Fruit fly (Drosophila melanogaster) whole organism, embryonic: ENCODE results near the gene Polr2G.

Experiments
- CG10147 ChIP-seq: fragments of 200-800 bp; sonication (Bioruptor generic); optimal IDR thresholded peaks from 2 replicates; lab custom pipeline; 2019; ENCODE audit warnings: missing biosample characterization, mild to moderate bottlenecking, missing genetic modification characterization, moderate library complexity
- CG10565 ChIP-seq: fragments of 200-800 bp; sonication (Bioruptor generic); optimal IDR thresholded peaks from 3 replicates; lab custom pipeline; 2016; ENCODE audit warnings: missing biosample characterization, mild to moderate bottlenecking, missing genetic modification characterization
- CG10654 ChIP-seq: fragments of 200-800 bp; sonication (Bioruptor generic); optimal IDR thresholded peaks from 2 replicates; lab custom pipeline; 2016; ENCODE audit warnings: missing biosample characterization, missing genetic modification characterization
- CG11560 ChIP-seq: fragments of 200-800 bp; sonication (Bioruptor generic); IDR thresholded peaks from 3 replicates; pipeline ENCODE4 v1.3.6; 2022; ENCODE audit warnings: missing biosample characterization, missing genetic modification characterization
- CG12219 ChIP-seq: fragments of 200-800 bp; sonication (Bioruptor generic); optimal IDR thresholded peaks from 3 replicates; lab custom pipeline; 2018; ENCODE audit warnings: missing biosample characterization, mild to moderate bottlenecking, missing genetic modification characterization
- CG12744 ChIP-seq: fragments of 200-800 bp; sonication (Bioruptor generic); optimal IDR thresholded peaks from 2 replicates; lab custom pipeline; 2016; ENCODE audit warnings: missing biosample characterization, missing genetic modification characterization
- CG13123 ChIP-seq: fragments of 200-800 bp; sonication (Bioruptor generic); optimal IDR thresholded peaks from 2 replicates; lab custom pipeline; 2016; ENCODE audit warnings: missing biosample characterization, missing genetic modification characterization
- CG15011 ChIP-seq: fragments of 200-800 bp; sonication (Bioruptor generic); optimal IDR thresholded peaks from 3 replicates; lab custom pipeline; 2018; ENCODE audit warnings: missing biosample characterization, mild to moderate bottlenecking, missing genetic modification characterization
- CG15479 ChIP-seq: fragments of 200-800 bp; sonication (Bioruptor generic); optimal IDR thresholded peaks from 3 replicates; lab custom pipeline; 2019; ENCODE audit warnings: missing biosample characterization, mild to moderate bottlenecking, missing genetic modification characterization, moderate library complexity
- CG18011 ChIP-seq: fragments of 200-800 bp; sonication (Bioruptor generic); optimal IDR thresholded peaks from 2 replicates; lab custom pipeline; 2017; ENCODE audit warnings: missing biosample characterization, missing genetic modification characterization, mild to moderate bottlenecking, moderate library complexity, missing genotype
- CG1832 ChIP-seq: fragments of 200-800 bp; sonication (Bioruptor generic); optimal IDR thresholded peaks from 2 replicates; lab custom pipeline; 2017; ENCODE audit warnings: missing biosample characterization, mild to moderate bottlenecking, missing genetic modification characterization, inconsistent platforms
- CG18476 ChIP-seq: fragments of 200-800 bp; sonication (Bioruptor generic); optimal IDR thresholded peaks from 2 replicates; lab custom pipeline; 2016; ENCODE audit warnings: missing biosample characterization, mild to moderate bottlenecking, missing genetic modification characterization
- CG2889 ChIP-seq: fragments of 200-800 bp; sonication (Bioruptor generic); IDR thresholded peaks from 3 replicates; pipeline ENCODE4 v1.3.6; 2022; ENCODE audit warnings: missing biosample characterization, missing genetic modification characterization
- CG42726 ChIP-seq: fragments of 200-800 bp; sonication (Bioruptor generic); IDR thresholded peaks from 2 replicates; pipeline ENCODE4 v1.3.6; 2022; ENCODE audit warnings: missing biosample characterization, missing genetic modification characterization; ENCODE audit not compliant: partially characterized antibody
- CG5245 ChIP-seq: fragments of 200-800 bp; sonication (Bioruptor generic); optimal IDR thresholded peaks from 3 replicates; lab custom pipeline; 2016; ENCODE audit warnings: missing biosample characterization, missing genetic modification characterization
- CG7987 ChIP-seq: fragments of 200-800 bp; sonication (Bioruptor generic); optimal IDR thresholded peaks from 2 replicates; lab custom pipeline; 2018; ENCODE audit warnings: missing biosample characterization, mild to moderate bottlenecking, missing genetic modification characterization, moderate library complexity
- CG8359 ChIP-seq: fragments of 200-800 bp; sonication (Bioruptor generic); optimal IDR thresholded peaks from 2 replicates; lab custom pipeline; 2017; ENCODE audit warnings: missing biosample characterization, mild to moderate bottlenecking, missing genetic modification characterization, borderline replicate concordance
- CG9609 ChIP-seq: fragments of 200-800 bp; sonication (Bioruptor generic); optimal IDR thresholded peaks from 3 replicates; lab custom pipeline; 2016; ENCODE audit warnings: missing biosample characterization, missing genetic modification characterization
- CG9727 ChIP-seq: fragments of 200-800 bp; sonication (Bioruptor generic); optimal IDR thresholded peaks from 3 replicates; lab custom pipeline; 2017; ENCODE audit warnings: missing biosample characterization, mild to moderate bottlenecking, missing genetic modification characterization
- CG9817 ChIP-seq: fragments of 200-800 bp; sonication (Bioruptor generic); optimal IDR thresholded peaks from 2 replicates; lab custom pipeline; 2018; ENCODE audit warnings: missing biosample characterization, mild to moderate bottlenecking, missing genetic modification characterization, moderate library complexity
- Doc2 ChIP-seq: fragments of 200-800 bp; sonication (Bioruptor generic); IDR thresholded peaks from 2 replicates; pipeline ENCODE4 v1.3.6; 2022; ENCODE audit warnings: missing biosample characterization, missing genetic modification characterization
- Ets97D ChIP-seq: fragments of 200-800 bp; sonication (Bioruptor generic); optimal IDR thresholded peaks from 3 replicates; lab custom pipeline; 2016; ENCODE audit warnings: missing biosample characterization, missing genetic modification characterization
- GATAe ChIP-seq: fragments of 200-800 bp; sonication (Bioruptor generic); conservative IDR thresholded peaks from 2 replicates; pipeline ENCODE4 v1.3.6; 2022; ENCODE audit warnings: missing biosample characterization, missing genetic modification characterization
- Hey ChIP-seq: fragments of 200-800 bp; sonication (Bioruptor generic); optimal IDR thresholded peaks from 3 replicates; lab custom pipeline; 2018; ENCODE audit warnings: missing biosample characterization, mild to moderate bottlenecking, missing genetic modification characterization
- HmgD ChIP-seq: fragments of 200-800 bp; sonication (Bioruptor generic); optimal IDR thresholded peaks from 3 replicates; lab custom pipeline; 2016; ENCODE audit warnings: missing biosample characterization, missing genetic modification characterization
- NfI ChIP-seq: fragments of 200-800 bp; sonication (Bioruptor generic); optimal IDR thresholded peaks from 3 replicates; lab custom pipeline; 2018; ENCODE audit warnings: missing biosample characterization, mild to moderate bottlenecking, missing genetic modification characterization, moderate library complexity
- Opbp ChIP-seq: fragments of 200-800 bp; sonication (Bioruptor generic); IDR thresholded peaks from 3 replicates; pipeline ENCODE4 v1.3.6; 2022; ENCODE audit warnings: missing biosample characterization, missing genetic modification characterization; ENCODE audit not compliant: partially characterized antibody
- Ssrp ChIP-seq: fragments of 200-800 bp; sonication (Bioruptor generic); optimal IDR thresholded peaks from 2 replicates; lab custom pipeline; 2018; ENCODE audit warnings: missing biosample characterization, mild to moderate bottlenecking, missing genetic modification characterization, moderate library complexity
- Tbp ChIP-seq: fragments of >200 bp; optimal IDR thresholded peaks from 2 replicates; lab custom pipeline; 2018; ENCODE audit warnings: missing biosample characterization, missing genetic modification characterization
- abd-A ChIP-seq: fragments of 200-800 bp; sonication (Bioruptor generic); optimal IDR thresholded peaks from 3 replicates; lab custom pipeline; 2019; ENCODE audit warnings: missing biosample characterization, mild to moderate bottlenecking, missing genetic modification characterization, moderate library complexity
- ci ChIP-seq: fragments of 200-800 bp; sonication (Bioruptor generic); IDR thresholded peaks from 3 replicates; pipeline ENCODE4 v1.3.6; 2022; ENCODE audit warnings: missing biosample characterization, missing genetic modification characterization
- corto ChIP-seq: fragments of 200-800 bp; sonication (Bioruptor generic); optimal IDR thresholded peaks from 2 replicates; lab custom pipeline; 2016; ENCODE audit warnings: missing biosample characterization, mild to moderate bottlenecking, missing genetic modification characterization, moderate library complexity
- cwo ChIP-seq: fragments of 200-800 bp; sonication (Bioruptor generic); optimal IDR thresholded peaks from 3 replicates; lab custom pipeline; 2017; ENCODE audit warnings: missing biosample characterization, missing genetic modification characterization, mild to moderate bottlenecking, moderate library complexity, missing genetic modification reagents
- gcm2 ChIP-seq: fragments of 200-800 bp; sonication (Bioruptor generic); optimal IDR thresholded peaks from 2 replicates; lab custom pipeline; 2016; ENCODE audit warnings: missing biosample characterization, missing genetic modification characterization
- ind ChIP-seq: fragments of 200-800 bp; sonication (Bioruptor generic); optimal IDR thresholded peaks from 3 replicates; lab custom pipeline; 2016; ENCODE audit warnings: missing biosample characterization, missing genetic modification characterization
- kay ChIP-seq: fragments of 200-800 bp; sonication (Bioruptor generic); optimal IDR thresholded peaks from 2 replicates; lab custom pipeline; 2016; ENCODE audit warnings: missing biosample characterization, missing genetic modification characterization
- lab ChIP-seq: fragments of 200-800 bp; sonication (Bioruptor generic); optimal IDR thresholded peaks from 3 replicates; lab custom pipeline; 2017; ENCODE audit warnings: missing biosample characterization, missing genetic modification characterization, mild to moderate bottlenecking, moderate library complexity, missing genetic modification reagents
- pho ChIP-seq: fragments of 200-800 bp; sonication (Bioruptor generic); optimal IDR thresholded peaks from 2 replicates; lab custom pipeline; 2016; ENCODE audit warnings: missing biosample characterization, missing genetic modification characterization
- ro ChIP-seq: fragments of 200-800 bp; sonication (Bioruptor generic); IDR thresholded peaks from 2 replicates; pipeline ENCODE4 v1.3.6; 2022; ENCODE audit warnings: missing biosample characterization, missing genetic modification characterization
- run ChIP-seq: fragments of 200-800 bp; sonication (Bioruptor generic); optimal IDR thresholded peaks from 3 replicates; lab custom pipeline; 2018; ENCODE audit warnings: missing biosample characterization, mild to moderate bottlenecking, missing genetic modification characterization
- sd ChIP-seq: fragments of 200-800 bp; sonication (Bioruptor generic); optimal IDR thresholded peaks from 3 replicates; lab custom pipeline; 2018; ENCODE audit warnings: missing biosample characterization, mild to moderate bottlenecking, missing genetic modification characterization, moderate library complexity
- slp2 ChIP-seq: fragments of 200-800 bp; sonication (Bioruptor generic); optimal IDR thresholded peaks from 2 replicates; lab custom pipeline; 2016; ENCODE audit warnings: missing biosample characterization, missing genetic modification characterization
- sna ChIP-seq: fragments of 200-800 bp; sonication (Bioruptor generic); IDR thresholded peaks from 2 replicates; pipeline ENCODE4 v1.3.6; 2022; ENCODE audit warnings: missing biosample characterization, missing genetic modification characterization; ENCODE audit not compliant: partially characterized antibody
- stwl ChIP-seq: fragments of 200-800 bp; sonication (Bioruptor generic); optimal IDR thresholded peaks from 3 replicates; lab custom pipeline; 2018; ENCODE audit warnings: missing biosample characterization, mild to moderate bottlenecking, missing genetic modification characterization, moderate library complexity
- tll ChIP-seq, 2 experiments: fragments of 200-800 bp in 1 of 2; fragments of >200 bp in 1 of 2; sonication (Bioruptor generic) in 1 of 2; optimal IDR thresholded peaks; 2 replicates each; lab custom pipeline; 2017 to 2019; ENCODE audit warnings: missing biosample characterization in 2 of 2, missing genetic modification characterization in 2 of 2, mild to moderate bottlenecking in 1 of 2, moderate library complexity in 1 of 2
- trem ChIP-seq: fragments of 200-800 bp; optimal IDR thresholded peaks from 3 replicates; lab custom pipeline; 2019; ENCODE audit warnings: missing biosample characterization, mild to moderate bottlenecking, missing genetic modification characterization, moderate library complexity
- vvl ChIP-seq: fragments of 200-800 bp; sonication (Bioruptor generic); IDR thresholded peaks from 2 replicates; pipeline ENCODE4 v1.3.6; 2022; ENCODE audit warnings: missing biosample characterization, missing genetic modification characterization
- zf30C ChIP-seq: fragments of 200-800 bp; sonication (Bioruptor generic); optimal IDR thresholded peaks from 3 replicates; lab custom pipeline; 2018; ENCODE audit warnings: missing biosample characterization, mild to moderate bottlenecking, missing genetic modification characterization
- zfh1 ChIP-seq: fragments of 200-800 bp; sonication (Bioruptor generic); IDR thresholded peaks from 3 replicates; pipeline ENCODE4 v1.3.6; 2022; ENCODE audit warnings: missing biosample characterization, missing genetic modification characterization

Gene Polr2G

dm6 chr3R:15229329-15229876, 6.4 kb upstream of the Polr2G start, which contains the start of the genes Art3 and mRpS10 (continued):
- TF ChIP-seq CG18011 (GFP tag; lab: Kevin White, UChicago) (peak; percentile 93), CG15479 (GFP tag; lab: Kevin White, UChicago) (peak; percentile 96), stwl (tag; lab: Kevin White, UChicago) (peak; percentile 98), CG8359 (GFP tag; lab: Kevin White, UChicago) (peak; percentile 97), CG12744 (GFP tag; lab: Kevin White, UChicago) (peak; percentile 100), CG5245 (peak; percentile 100), CG10565 (peak; percentile 99), CG18476 (peak; percentile 99), CG2889 (GFP tag; lab: Robert Waterston, UW) (peak; percentile 100), ci (GFP tag; lab: Robert Waterston, UW) (peak; percentile 100), vvl (GFP tag; lab: Robert Waterston, UW) (peak; percentile 100), Ssrp (peak; percentile 100), zfh1 (GFP tag; lab: Robert Waterston, UW) (peak; percentile 100), Hey (peak; percentile 99), gcm2 (GFP tag; lab: Kevin White, UChicago) (peak; percentile 99), sna (peak; percentile 37; the same call in 1 of the 2 replicates), Opbp (GFP tag; lab: Robert Waterston, UW) (peak; percentile 29; the same call in 1 of the 3 replicates), ind (peak; percentile 100), cwo (GFP tag; lab: Kevin White, UChicago) (peak; percentile 99), CG11560 (tag; lab: Robert Waterston, UW) (peak; percentile 95), pho (peak; percentile 100), abd-A (tag; lab: Kevin White, UChicago) (no peak), GATAe (GFP tag; lab: Robert Waterston, UW) (peak; percentile 100), CG13123 (GFP tag; lab: Kevin White, UChicago) (peak; percentile 100), CG42726 (0 out of 2 replicates have a peak, but pooled peaks have one; percentile 36), Doc2 (peak; percentile 99), CG7987 (GFP tag; lab: Kevin White, UChicago) (peak; percentile 99), sd (tag; lab: Kevin White, UChicago) (peak; percentile 99), CG9727 (GFP tag; lab: Kevin White, UChicago) (peak; percentile 100), Tbp (GFP tag; lab: Kevin White, UChicago) (no peak), tll (GFP tag; optimal IDR thresholded peaks at IDR 0.05; lab: Kevin White, UChicago) (peak; percentile 3 to 96), corto (GFP tag; lab: Kevin White, UChicago) (no peak), CG1832 (GFP tag; lab: Kevin White, UChicago) (no peak), CG10654 (GFP tag; lab: Kevin White, UChicago) (peak; percentile 100), NfI (peak; percentile 100), CG15011 (GFP tag; lab: Kevin White, UChicago) (peak; percentile 100), zf30C (peak; percentile 72), HmgD (GFP tag; lab: Kevin White, UChicago) (peak; percentile 99), slp2 (GFP tag; lab: Kevin White, UChicago) (peak; percentile 100), run (tag; lab: Kevin White, UChicago) (peak; percentile 100), ro (peak; percentile 100), kay (GFP tag; lab: Kevin White, UChicago) (peak; percentile 100), CG10147 (GFP tag; lab: Kevin White, UChicago) (peak; percentile 100), CG12219 (peak; percentile 100), CG9609 (GFP tag; lab: Kevin White, UChicago) (peak; percentile 100), Ets97D (GFP tag; lab: Kevin White, UChicago) (peak; percentile 96), lab (GFP tag; lab: Kevin White, UChicago) (peak; percentile 100), CG9817 (tag; lab: Kevin White, UChicago) (peak; percentile 100), trem (tag; lab: Kevin White, UChicago) (peak; percentile 98)
